Fruit fly (Drosophila melanogaster) whole organism, pupa: ENCODE measurements around the gene COX6AL2.

ENCODE experiments used
- CG10348 ChIP-seq: fragments of 200-800 bp; sonication (Bioruptor generic); IDR thresholded peaks from 2 replicates; pipeline ENCODE4 v1.3.6; 2022; ENCODE audit warnings: missing biosample characterization, missing genetic modification characterization
- CG12605 ChIP-seq: fragments of 200-800 bp; sonication (Bioruptor generic); IDR thresholded peaks from 2 replicates; pipeline ENCODE4 v1.3.6; 2022; ENCODE audit warnings: missing biosample characterization, missing genetic modification characterization
- CG13204 ChIP-seq: fragments of 200-800 bp; sonication (Bioruptor generic); optimal IDR thresholded peaks from 2 replicates; lab custom pipeline; 2018; ENCODE audit warnings: missing biosample characterization, mild to moderate bottlenecking, missing genetic modification characterization, moderate library complexity
- CG14655 ChIP-seq: fragments of 200-800 bp; sonication (Bioruptor generic); optimal IDR thresholded peaks from 3 replicates; lab custom pipeline; 2017; ENCODE audit warnings: mild to moderate bottlenecking, missing biosample characterization, missing genetic modification reagents, missing genetic modification characterization
- CG15710 ChIP-seq: fragments of 200-800 bp; sonication (Bioruptor generic); optimal IDR thresholded peaks from 2 replicates; lab custom pipeline; 2018; ENCODE audit warnings: missing biosample characterization, mild to moderate bottlenecking, missing genetic modification characterization, moderate library complexity
- CG17806 ChIP-seq: fragments of 200-800 bp; sonication (Bioruptor generic); optimal IDR thresholded peaks from 2 replicates; lab custom pipeline; 2018; ENCODE audit warnings: missing biosample characterization, mild to moderate bottlenecking, missing genetic modification characterization, moderate library complexity
- CG32121 ChIP-seq: fragments of 200-800 bp; sonication (Bioruptor generic); IDR thresholded peaks from 2 replicates; pipeline ENCODE4 v1.3.6; 2022; ENCODE audit warnings: missing biosample characterization, missing genetic modification characterization
- CG34367 ChIP-seq: fragments of 200-800 bp; sonication (Bioruptor generic); optimal IDR thresholded peaks from 2 replicates; lab custom pipeline; 2018; ENCODE audit warnings: missing biosample characterization, mild to moderate bottlenecking, missing genetic modification characterization
- CG4496 ChIP-seq: fragments of 200-800 bp; sonication (Bioruptor generic); IDR thresholded peaks from 3 replicates; pipeline ENCODE4 v1.3.6; 2022; ENCODE audit warnings: missing biosample characterization, missing genetic modification characterization
- CG8159 ChIP-seq: fragments of 200-800 bp; sonication (Bioruptor generic); optimal IDR thresholded peaks from 3 replicates; lab custom pipeline; 2018; ENCODE audit warnings: missing biosample characterization, mild to moderate bottlenecking, missing genetic modification characterization, moderate library complexity
- CG8301 ChIP-seq: fragments of 200-800 bp; sonication (Bioruptor generic); optimal IDR thresholded peaks from 2 replicates; lab custom pipeline; 2018; ENCODE audit warnings: missing biosample characterization, mild to moderate bottlenecking, missing genetic modification characterization
- CG9948 ChIP-seq: fragments of 200-800 bp; sonication (Bioruptor generic); optimal IDR thresholded peaks from 2 replicates; lab custom pipeline; 2018; ENCODE audit warnings: missing biosample characterization, mild to moderate bottlenecking, missing genetic modification characterization, moderate library complexity
- D1 ChIP-seq: fragments of 200-800 bp; sonication (Bioruptor generic); optimal IDR thresholded peaks from 2 replicates; lab custom pipeline; 2018; ENCODE audit warnings: missing biosample characterization, mild to moderate bottlenecking, missing genetic modification characterization, moderate library complexity
- EcR ChIP-seq: fragments of 200-800 bp; sonication (Bioruptor generic); optimal IDR thresholded peaks from 3 replicates; lab custom pipeline; 2019; ENCODE audit warnings: missing biosample characterization, missing genetic modification characterization, mild to moderate bottlenecking, moderate library complexity, missing genetic modification reagents
- Ets98B ChIP-seq: fragments of 200-800 bp; sonication (Bioruptor generic); IDR thresholded peaks from 2 replicates; pipeline ENCODE4 v1.3.6; 2022; ENCODE audit warnings: missing biosample characterization, missing genetic modification characterization
- Pif1A ChIP-seq: fragments of 200-800 bp; sonication (Bioruptor generic); optimal IDR thresholded peaks from 3 replicates; lab custom pipeline; 2016; ENCODE audit warnings: missing biosample characterization, missing genetic modification characterization
- Pif1B ChIP-seq: fragments of 200-800 bp; sonication (Bioruptor generic); optimal IDR thresholded peaks from 3 replicates; lab custom pipeline; 2016; ENCODE audit warnings: missing biosample characterization, missing genetic modification characterization
- Snoo ChIP-seq: fragments of 200-800 bp; sonication (Bioruptor generic); optimal IDR thresholded peaks from 3 replicates; lab custom pipeline; 2017; ENCODE audit warnings: missing biosample characterization, mild to moderate bottlenecking, missing genetic modification characterization, inconsistent platforms
- fd96Ca ChIP-seq: fragments of 200-800 bp; sonication (Bioruptor generic); IDR thresholded peaks from 3 replicates; pipeline ENCODE4 v1.3.6; 2022; ENCODE audit warnings: missing biosample characterization, missing genetic modification characterization
- gl ChIP-seq: fragments of 200-800 bp; sonication (Bioruptor generic); optimal IDR thresholded peaks from 2 replicates; lab custom pipeline; 2018; ENCODE audit warnings: missing biosample characterization, mild to moderate bottlenecking, missing genetic modification characterization
- rn ChIP-seq: fragments of 200-800 bp; sonication (Bioruptor generic); IDR thresholded peaks from 2 replicates; pipeline ENCODE4 v1.3.6; 2022; ENCODE audit warnings: missing biosample characterization, missing genetic modification characterization

COX6AL2 gene

DNA sequence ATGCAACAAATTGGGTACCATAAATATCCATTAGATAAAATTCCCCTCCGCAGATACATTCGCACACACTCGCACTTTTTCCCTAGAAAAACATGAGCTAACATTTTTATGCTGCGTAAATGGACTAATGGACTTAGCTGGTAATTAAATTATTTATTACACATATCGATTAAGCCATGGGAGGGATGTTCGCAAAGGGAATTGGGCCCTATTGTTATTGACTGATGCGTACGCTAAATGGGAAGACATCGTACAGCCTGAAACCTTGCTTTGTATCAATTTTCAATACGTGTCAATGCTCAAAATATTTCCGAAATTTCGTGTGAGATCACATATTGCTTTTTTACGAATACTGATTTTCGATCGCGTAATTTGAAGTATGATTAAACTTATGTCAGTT lies 10.8 kb upstream of the COX6AL2 start, which contains the start of gene CG43049:
Gene CG43049 (plus strand): TSS at position 301 of the 400 bp plus-strand sequence.
- no peak for TF ChIP-seq CG32121
- no peak for TF ChIP-seq CG8301 (tag; lab: Kevin White, UChicago)
- TF ChIP-seq Snoo (tag; lab: Kevin White, UChicago): no peak
- TF ChIP-seq CG15710 (tag; lab: Kevin White, UChicago): no peak
- TF ChIP-seq CG10348 (GFP tag; lab: Robert Waterston, UW): no peak
- TF ChIP-seq CG17806 (tag; lab: Kevin White, UChicago): no peak
- no peak for TF ChIP-seq rn
- TF ChIP-seq CG8159 (tag; lab: Kevin White, UChicago): no peak
- TF ChIP-seq EcR (GFP tag; lab: Kevin White, UChicago): no peak
- no peak for TF ChIP-seq CG12605 (GFP tag; lab: Robert Waterston, UW)
- no peak for TF ChIP-seq CG14655
- no peak for TF ChIP-seq CG9948 (tag; lab: Kevin White, UChicago)
- TF ChIP-seq Pif1A (GFP tag; lab: Kevin White, UChicago): no peak

DNA sequence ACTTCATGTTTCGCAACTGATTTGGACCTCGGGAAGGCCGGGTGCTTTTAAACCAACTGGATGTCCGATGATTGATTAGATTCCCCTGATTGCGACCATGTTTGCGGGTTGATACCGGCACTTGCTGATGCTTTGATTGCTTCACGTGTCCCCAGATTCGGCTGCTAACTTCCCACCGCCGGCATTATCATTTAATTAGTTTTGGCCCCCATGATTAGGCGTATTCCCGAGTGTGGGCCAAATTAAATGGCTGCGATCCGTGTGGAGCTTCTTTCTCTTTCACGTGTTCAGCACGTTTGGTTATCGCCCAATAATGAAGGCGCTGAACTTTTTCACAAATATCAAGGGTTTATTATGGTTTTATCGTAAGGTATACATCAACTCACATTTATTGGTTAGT lies 8.1 kb upstream of the COX6AL2 start, which contains the start of gene CG3819:
Gene CG3819 (minus strand): TSS at position 23 of the 400 bp plus-strand sequence.
- TF ChIP-seq Snoo (tag; lab: Kevin White, UChicago) (no peak), CG17806 (tag; lab: Kevin White, UChicago) (no peak), CG9948 (tag; lab: Kevin White, UChicago) (no peak), CG8159 (tag; lab: Kevin White, UChicago) (no peak), rn (no peak), gl (tag; lab: Kevin White, UChicago) (no peak)

DNA sequence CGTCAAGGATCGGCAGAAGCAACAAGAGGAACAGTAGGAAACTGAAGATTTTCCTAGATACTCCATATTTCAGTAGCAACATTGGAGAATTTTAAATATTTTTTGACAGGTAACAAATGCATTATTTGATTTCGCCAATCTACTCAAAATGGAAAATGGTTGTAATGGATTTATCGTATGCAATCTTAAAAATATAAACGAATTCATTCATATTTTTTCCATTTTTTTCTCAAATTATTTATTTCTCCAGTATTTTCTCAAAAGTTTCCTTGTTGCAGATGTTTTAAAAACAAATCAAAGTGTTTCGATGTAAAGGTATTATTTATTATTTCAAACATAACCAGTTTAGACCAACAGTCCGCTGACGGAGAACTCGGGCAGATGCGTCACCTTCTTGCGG lies 6.3 kb upstream of the COX6AL2 start, which contains the start of gene CG18223:
Gene CG18223 (minus strand): TSS at position 101 of the 400 bp plus-strand sequence.
- TF ChIP-seq D1 (tag; lab: Kevin White, UChicago) (no peak), CG10348 (GFP tag; lab: Robert Waterston, UW) (no peak), gl (tag; lab: Kevin White, UChicago) (no peak), fd96Ca (GFP tag; lab: Robert Waterston, UW) (no peak), Pif1A (GFP tag; lab: Kevin White, UChicago) (no peak), CG4496 (no peak), CG8301 (tag; lab: Kevin White, UChicago) (no peak), Ets98B (no peak), CG32121 (no peak), CG9948 (tag; lab: Kevin White, UChicago) (no peak), Snoo (tag; lab: Kevin White, UChicago) (no peak), EcR (GFP tag; lab: Kevin White, UChicago) (no peak), CG17806 (tag; lab: Kevin White, UChicago) (no peak), Pif1B (GFP tag; lab: Kevin White, UChicago) (no peak), CG15710 (tag; lab: Kevin White, UChicago) (no peak), CG13204 (GFP tag; lab: Kevin White, UChicago) (no peak)

DNA sequence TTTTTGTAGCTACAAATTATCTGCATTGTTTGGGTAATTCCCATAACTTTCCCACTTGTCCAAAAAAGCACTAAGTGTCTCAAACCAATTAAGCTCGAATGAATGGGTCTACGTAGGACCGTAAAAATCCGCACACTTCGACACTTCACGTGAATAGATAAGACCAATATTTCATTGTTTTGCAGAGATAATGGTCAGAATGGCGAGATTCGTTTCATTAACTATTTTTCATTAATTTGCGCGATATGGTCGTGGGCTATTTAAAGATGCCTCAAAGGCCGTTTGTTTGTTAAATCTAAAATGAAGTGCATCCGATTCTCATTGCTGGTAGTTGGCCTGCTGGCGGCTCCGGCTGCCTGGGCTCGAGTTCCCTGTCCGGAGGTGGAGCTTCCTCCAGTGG lies 3.3 kb upstream of the COX6AL2 start, which contains the start of gene CG6839:
Gene CG6839 (plus strand): TSS at position 301 of the 400 bp plus-strand sequence.
- TF ChIP-seq Snoo (tag; lab: Kevin White, UChicago) (no peak), CG15710 (tag; lab: Kevin White, UChicago) (no peak), rn (no peak)

DNA sequence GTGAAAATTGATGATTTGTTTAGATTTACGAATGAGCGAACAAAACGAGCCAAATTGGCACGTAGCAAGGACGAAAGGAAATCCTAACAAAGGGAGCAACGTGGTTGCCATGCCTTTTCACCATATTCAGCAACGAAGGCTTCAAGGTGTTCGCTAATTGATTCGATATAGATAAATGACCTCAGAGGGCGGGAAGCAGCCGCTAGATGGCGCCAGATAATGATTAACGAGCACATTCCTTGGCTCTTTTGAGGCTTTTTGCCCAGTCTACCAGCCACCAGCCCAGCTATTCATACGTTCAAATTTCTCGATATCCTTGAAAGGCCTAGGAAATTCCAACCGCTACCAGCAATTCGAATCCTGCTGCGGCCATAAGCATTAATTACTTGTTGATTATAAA lies 2.5 kb upstream of the COX6AL2 start:
- no peak for TF ChIP-seq CG10348 (GFP tag; lab: Robert Waterston, UW)
- TF ChIP-seq CG17806 (tag; lab: Kevin White, UChicago): no peak
- no peak for TF ChIP-seq Ets98B
- TF ChIP-seq CG12605 (GFP tag; lab: Robert Waterston, UW): no peak
- TF ChIP-seq CG13204 (GFP tag; lab: Kevin White, UChicago): no peak
- no peak for TF ChIP-seq CG4496
- TF ChIP-seq CG8159 (tag; lab: Kevin White, UChicago): no peak
- no peak for TF ChIP-seq CG15710 (tag; lab: Kevin White, UChicago)
- no peak for TF ChIP-seq Snoo (tag; lab: Kevin White, UChicago)
- no peak for TF ChIP-seq gl (tag; lab: Kevin White, UChicago)
- TF ChIP-seq CG14655: no peak
- TF ChIP-seq CG32121: no peak
- no peak for TF ChIP-seq EcR (GFP tag; lab: Kevin White, UChicago)
- TF ChIP-seq CG9948 (tag; lab: Kevin White, UChicago): no peak
- no peak for TF ChIP-seq rn
- no peak for TF ChIP-seq Pif1A (GFP tag; lab: Kevin White, UChicago)
- TF ChIP-seq CG8301 (tag; lab: Kevin White, UChicago): no peak

DNA sequence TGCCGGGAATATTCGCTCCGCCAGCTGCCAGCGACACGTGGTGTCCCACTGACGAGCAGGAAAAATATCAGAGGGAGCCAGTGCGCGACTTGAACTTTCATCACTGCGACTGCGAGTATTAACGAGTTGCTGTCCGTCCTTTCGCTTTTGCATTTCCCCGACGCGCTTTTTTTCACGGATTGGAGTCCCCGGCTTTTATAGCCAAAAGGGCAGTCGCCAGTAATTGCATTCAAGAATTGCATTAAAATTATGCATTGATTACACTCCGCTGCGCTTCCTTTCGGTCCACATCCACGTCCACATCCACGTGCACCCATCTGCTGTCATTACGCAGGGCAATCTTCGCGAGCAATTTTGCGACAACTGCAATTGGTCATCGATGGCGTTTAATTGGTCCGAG lies 2.9 kb downstream of the COX6AL2 start, which contains the start of gene Ir75d:
Gene Ir75d (minus strand): TSS at position 101 of the 400 bp plus-strand sequence.
- TF ChIP-seq Pif1B (GFP tag; lab: Kevin White, UChicago) (no peak), CG17806 (tag; lab: Kevin White, UChicago) (no peak), CG8159 (tag; lab: Kevin White, UChicago) (no peak), fd96Ca (GFP tag; lab: Robert Waterston, UW) (no peak), Snoo (tag; lab: Kevin White, UChicago) (no peak), CG14655 (no peak), CG4496 (no peak), Ets98B (no peak), CG32121 (no peak), CG12605 (GFP tag; lab: Robert Waterston, UW) (no peak), CG8301 (tag; lab: Kevin White, UChicago) (no peak), CG15710 (tag; lab: Kevin White, UChicago) (no peak), CG34367 (no peak), rn (no peak), D1 (tag; lab: Kevin White, UChicago) (no peak), gl (tag; lab: Kevin White, UChicago) (no peak), CG10348 (GFP tag; lab: Robert Waterston, UW) (no peak), CG13204 (GFP tag; lab: Kevin White, UChicago) (no peak), Pif1A (GFP tag; lab: Kevin White, UChicago) (no peak)
